Fruit fly (Drosophila melanogaster) whole organism, embryonic: ENCODE data around the gene CG14020.

Source experiments
- CG3726 ChIP-seq: fragments of 200-800 bp; sonication (Bioruptor generic); IDR thresholded peaks from 3 replicates; pipeline ENCODE4, ENCODE4 v1.3.6; 2022; ENCODE audit warnings: missing biosample characterization, missing genetic modification characterization
- CG3838 ChIP-seq: fragments of 200-800 bp; sonication (Bioruptor generic); optimal IDR thresholded peaks from 3 replicates; lab custom pipeline; 2016; ENCODE audit warnings: missing biosample characterization, missing genetic modification characterization
- al ChIP-seq: fragments of 200-800 bp; sonication (Bioruptor generic); IDR thresholded peaks from 2 replicates; pipeline ENCODE4 v1.3.6; 2022; ENCODE audit warnings: missing biosample characterization, missing genetic modification characterization
- bowl ChIP-seq: fragments of 200-800 bp; sonication (Bioruptor generic); IDR thresholded peaks from 2 replicates; pipeline ENCODE4 v1.3.6; 2022; ENCODE audit warnings: missing biosample characterization, missing genetic modification characterization
- grau ChIP-seq: fragments of 200-800 bp; optimal IDR thresholded peaks from 3 replicates; lab custom pipeline; 2019; ENCODE audit warnings: missing biosample characterization, mild to moderate bottlenecking, missing genetic modification characterization, moderate library complexity

dm6 chr2L:5505130-5505529 lies 12.4 kb upstream of the CG14020 start:
- TF ChIP-seq al (GFP tag; lab: Robert Waterston, UW) = no peak
- TF ChIP-seq CG3726 (GFP tag; lab: Robert Waterston, UW) = no peak
- TF ChIP-seq bowl (GFP tag; lab: Robert Waterston, UW) = no peak
- TF ChIP-seq CG3838 = no peak
- no peak for TF ChIP-seq grau (tag; lab: Kevin White, UChicago)
